Worm (Caenorhabditis elegans): ENCODE data around the gene nuo-3.

nuo-3 gene

ce11 chrIV:14795918-14796488, 1.3 kb downstream of the nuo-3 start, which contains the start of gene coq-3 (continued):
- no peak for TF ChIP-seq ceh-27 (GFP tag; optimal IDR thresholded peaks at IDR 0.05)
- TF ChIP-seq Y79H2A.3 (GFP tag; conservative IDR thresholded peaks at IDR 0.05) = no peak
- no peak for TF ChIP-seq Y53F4B.3 (GFP tag; IDR thresholded peaks at IDR 0.05)
- TF ChIP-seq T07F8.4 (tag; optimal IDR thresholded peaks at IDR 0.05) = no peak
- no peak for TF ChIP-seq C17E4.6 (GFP tag; IDR thresholded peaks at IDR 0.05)
- TF ChIP-seq F33H1.4 (GFP tag; IDR thresholded peaks at IDR 0.05) = 0 out of 2 replicates have a peak, but pooled peaks have one; percentile 6
- TF ChIP-seq ceh-79 (tag; optimal IDR thresholded peaks at IDR 0.05) = no peak
- peak; percentile 4; the same call in 1 of the 2 replicates for TF ChIP-seq hmg-1.2 (GFP tag; IDR thresholded peaks at IDR 0.05)
- TF ChIP-seq attf-3 (GFP tag; conservative IDR thresholded peaks at IDR 0.05) = no peak
- TF ChIP-seq F22D6.2 (tag; optimal IDR thresholded peaks at IDR 0.05) = no peak
- no peak for TF ChIP-seq tbx-9 (tag; optimal IDR thresholded peaks at IDR 0.05; ENCODE audit: borderline replicate concordance)
- 0 out of 2 replicates have a peak, but pooled peaks have one; percentile 15 for TF ChIP-seq dox-1 (GFP tag; IDR thresholded peaks at IDR 0.05)
- TF ChIP-seq nhr-80 (tag; optimal IDR thresholded peaks at IDR 0.05) = no peak
- peak; percentile 47 for TF ChIP-seq nhr-27 (tag; optimal IDR thresholded peaks at IDR 0.05)
- no peak for TF ChIP-seq hrde-1 (tag; optimal IDR thresholded peaks at IDR 0.05; ENCODE audit: borderline replicate concordance)
- no peak for TF ChIP-seq B0019.2 (GFP tag; conservative IDR thresholded peaks at IDR 0.05)
- no peak for TF ChIP-seq rec-8 (tag; optimal IDR thresholded peaks at IDR 0.05)
- TF ChIP-seq ztf-3 (GFP tag; optimal IDR thresholded peaks at IDR 0.05) = no peak
- no peak for TF ChIP-seq hlh-12 (tag; optimal IDR thresholded peaks at IDR 0.05)
- peak; percentile 17 for TF ChIP-seq ama-1 (optimal IDR thresholded peaks at IDR 0.05)
- no peak for TF ChIP-seq ama-1 (GFP tag; optimal IDR thresholded peaks at IDR 0.05)
- TF ChIP-seq lin-35 (GFP tag; optimal IDR thresholded peaks at IDR 0.05) = no peak
- no peak for TF ChIP-seq efl-1 (GFP tag; optimal IDR thresholded peaks at IDR 0.05)
- no peak; the same call in 1 of the 2 replicates for TF ChIP-seq Y53G8AR.9 (GFP tag; conservative IDR thresholded peaks at IDR 0.05)
- no peak for TF ChIP-seq akir-1 (GFP tag; optimal IDR thresholded peaks at IDR 0.05)
- no peak for TF ChIP-seq mel-28 (tag; optimal IDR thresholded peaks at IDR 0.05; ENCODE audit: borderline replicate concordance)

ce11 chrIV:14793900-14794624, 3.3 kb downstream of the nuo-3 start:
- TF ChIP-seq Y79H2A.3 (GFP tag; conservative IDR thresholded peaks at IDR 0.05) = no peak
- TF ChIP-seq atf-7 (tag; optimal IDR thresholded peaks at IDR 0.05) = peak; percentile 17
- 0 out of 2 replicates have a peak, but pooled peaks have one; percentile 10 for TF ChIP-seq egrh-3 (GFP tag; IDR thresholded peaks at IDR 0.05)
- TF ChIP-seq let-607 (tag; optimal IDR thresholded peaks at IDR 0.05) = peak; percentile 75 to 88
- no peak for TF ChIP-seq him-1 (tag; optimal IDR thresholded peaks at IDR 0.05)
- TF ChIP-seq hmg-20 (GFP tag; IDR thresholded peaks at IDR 0.05) = no peak
- peak; percentile 39; the same call in 1 of the 2 replicates for TF ChIP-seq lir-1 (GFP tag; conservative IDR thresholded peaks at IDR 0.05)
- TF ChIP-seq aptf-3 (GFP tag; IDR thresholded peaks at IDR 0.05) = no peak
- TF ChIP-seq hsf-1 (GFP tag; IDR thresholded peaks at IDR 0.05) = peak; percentile 54; the same call in 1 of the 2 replicates
- peak; percentile 50 for TF ChIP-seq ztf-18 (tag; optimal IDR thresholded peaks at IDR 0.05)
- no peak for TF ChIP-seq madf-8 (GFP tag; conservative IDR thresholded peaks at IDR 0.05)
- no peak for TF ChIP-seq madf-10 (tag; optimal IDR thresholded peaks at IDR 0.05)
- 0 out of 2 replicates have a peak, but pooled peaks have one; percentile 26 for TF ChIP-seq B0336.3 (GFP tag; IDR thresholded peaks at IDR 0.05)
- TF ChIP-seq lin-26 (GFP tag; IDR thresholded peaks at IDR 0.05) = no peak
- TF ChIP-seq F23B12.7 (tag; optimal IDR thresholded peaks at IDR 0.05; ENCODE audit: insufficient read depth) = no peak
- TF ChIP-seq hrde-1 (tag; optimal IDR thresholded peaks at IDR 0.05; ENCODE audit: borderline replicate concordance) = no peak
- no peak for TF ChIP-seq repo-1 (tag; optimal IDR thresholded peaks at IDR 0.05)
- peak; percentile 48; the same call in 1 of the 2 replicates for TF ChIP-seq hmg-1.2 (GFP tag; IDR thresholded peaks at IDR 0.05)
- peak; percentile 62 for TF ChIP-seq attf-5 (GFP tag; optimal IDR thresholded peaks at IDR 0.05)
- TF ChIP-seq zfh-2 (GFP tag; conservative IDR thresholded peaks at IDR 0.05) = peak; percentile 51; the same call in 1 of the 2 replicates
- TF ChIP-seq nhr-90 (tag; optimal IDR thresholded peaks at IDR 0.05) = peak; percentile 38
- 0 out of 2 replicates have a peak, but pooled peaks have one; percentile 12 for TF ChIP-seq K11D2.4 (GFP tag; IDR thresholded peaks at IDR 0.05)
- no peak for TF ChIP-seq somi-1 (GFP tag; optimal IDR thresholded peaks at IDR 0.05)
